Worm (Caenorhabditis elegans): ENCODE measurements around the gene Y39A1A.3.

ce11 chrIII:10612333-10612732, 16.0 kb upstream of the Y39A1A.3 start, which contains the start of gene Y39A1A.24:
- TF ChIP-seq unc-39 (tag; optimal IDR thresholded peaks at IDR 0.05), result no peak
- no peak for TF ChIP-seq blmp-1 (tag; optimal IDR thresholded peaks at IDR 0.05)
- no peak for TF ChIP-seq elt-3 (tag; optimal IDR thresholded peaks at IDR 0.05)
- no peak for TF ChIP-seq unc-62 (GFP tag; optimal IDR thresholded peaks at IDR 0.05)
- TF ChIP-seq ceh-83 (GFP tag; optimal IDR thresholded peaks at IDR 0.05), result no peak
- no peak for TF ChIP-seq elt-1 (tag; optimal IDR thresholded peaks at IDR 0.05; ENCODE audit: borderline replicate concordance, insufficient read depth)
- no peak for TF ChIP-seq mep-1 (tag; optimal IDR thresholded peaks at IDR 0.05)
- no peak for TF ChIP-seq mls-2 (tag; optimal IDR thresholded peaks at IDR 0.05)
- no peak for TF ChIP-seq sem-2 (GFP tag; optimal IDR thresholded peaks at IDR 0.05)
- no peak for TF ChIP-seq ztf-11 (tag; optimal IDR thresholded peaks at IDR 0.05)
- no peak for TF ChIP-seq lin-13 (tag; optimal IDR thresholded peaks at IDR 0.05)
